Worm (Caenorhabditis elegans) whole organism, mixed stage, embryonic: ENCODE measurements around the gene spig-6.

ENCODE experiments used
- cnd-1 ChIP-seq: fragments of 200-800 bp; sonication (Bioruptor generic); optimal IDR thresholded peaks from 2 replicates; lab custom pipeline; 2018; ENCODE audit warnings: mild to moderate bottlenecking, missing genetic modification characterization, missing compliant biosample characterization
- elt-1 ChIP-seq: sonication (generic microtip); optimal IDR thresholded peaks from 2 replicates; lab custom pipeline; 2017; ENCODE audit warnings: missing genetic modification characterization, mild to moderate bottlenecking, missing compliant biosample characterization, antibody characterized with exemption, moderate library complexity, borderline replicate concordance; ENCODE audit not compliant: insufficient read depth
- flh-1 ChIP-seq: fragments of 200-800 bp; sonication (Bioruptor generic); optimal IDR thresholded peaks from 2 replicates; lab custom pipeline; 2018; ENCODE audit warnings: mild to moderate bottlenecking, missing genetic modification characterization, moderate library complexity, missing compliant biosample characterization
- lsy-2 ChIP-seq: fragments of 150-350 bp; optimal IDR thresholded peaks from 2 replicates; lab custom pipeline; 2014; ENCODE audit warnings: missing biosample characterization, missing genetic modification characterization
- nhr-2 ChIP-seq: fragments of 150-350 bp; optimal IDR thresholded peaks from 2 replicates; lab custom pipeline; 2014; ENCODE audit warnings: missing biosample characterization, missing genetic modification characterization

- no peak for TF ChIP-seq nhr-2
- TF ChIP-seq elt-1 (tag; lab: Kevin White, UChicago), result no peak
- no peak for TF ChIP-seq lsy-2
- no peak for TF ChIP-seq cnd-1 (tag; lab: Kevin White, UChicago)
- TF ChIP-seq flh-1 (GFP tag; lab: Kevin White, UChicago), result no peak
Observed at ce11 chrV:16488172-16488571, 6.8 kb downstream of the spig-6 start, which contains the start of gene sqst-4.
